Fruit fly (Drosophila melanogaster) whole organism, pupa: Measurements from ENCODE around the gene Fatp1.

ENCODE experiments used
- CG8301 ChIP-seq: fragments of 200-800 bp; sonication (Bioruptor generic); optimal IDR thresholded peaks from 2 replicates; lab custom pipeline; 2018; ENCODE audit warnings: missing biosample characterization, mild to moderate bottlenecking, missing genetic modification characterization
- EcR ChIP-seq: fragments of 200-800 bp; sonication (Bioruptor generic); optimal IDR thresholded peaks from 3 replicates; lab custom pipeline; 2019; ENCODE audit warnings: missing biosample characterization, missing genetic modification characterization, mild to moderate bottlenecking, moderate library complexity, missing genetic modification reagents
- Ets98B ChIP-seq: fragments of 200-800 bp; sonication (Bioruptor generic); IDR thresholded peaks from 2 replicates; pipeline ENCODE4 v1.3.6; 2022; ENCODE audit warnings: missing biosample characterization, missing genetic modification characterization

- TF ChIP-seq CG8301 (tag; lab: Kevin White, UChicago) (no peak), Ets98B (GFP tag; lab: Robert Waterston, UW) (no peak), EcR (GFP tag; lab: Kevin White, UChicago) (no peak)
Measured at dm6 chr2L:10470211-10470610, 46.8 kb downstream of the Fatp1 start.
